Fruit fly (Drosophila melanogaster): ENCODE results near the gene BomT3.

Gene BomT3

DNA sequence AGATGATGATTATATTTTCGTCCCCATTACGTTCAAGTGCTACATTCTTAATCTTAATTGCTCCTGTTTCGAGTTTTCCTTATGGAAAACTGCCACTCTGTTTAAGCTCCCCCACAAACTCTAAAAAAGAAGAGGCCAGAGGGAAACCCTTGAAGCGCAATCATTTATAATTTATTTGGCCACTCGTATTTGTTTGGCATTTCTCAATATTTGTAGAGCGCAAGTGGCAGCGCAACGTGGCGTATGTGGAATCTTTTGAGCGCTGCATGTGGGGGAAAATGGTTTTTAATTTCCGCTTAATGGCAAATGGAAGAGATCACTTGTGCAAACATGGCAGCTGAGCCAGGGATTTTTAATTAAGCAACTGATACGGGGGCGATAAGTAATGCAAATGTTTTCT is 19.0 kb downstream of the BomT3 start:
- TF ChIP-seq esn (GFP tag; optimal IDR thresholded peaks at IDR 0.05) (peak; percentile 1), Ets21C (GFP tag; optimal IDR thresholded peaks at IDR 0.05) (no peak), spab (GFP tag; optimal IDR thresholded peaks at IDR 0.05) (no peak), CG11762 (GFP tag; optimal IDR thresholded peaks at IDR 0.05; ENCODE audit: insufficient read depth) (no peak), net (GFP tag; optimal IDR thresholded peaks at IDR 0.05) (no peak), CG6854 (GFP tag; optimal IDR thresholded peaks at IDR 0.05) (no peak), CG7368 (GFP tag; optimal IDR thresholded peaks at IDR 0.05) (no peak), svp (GFP tag) (peak; percentile 51), Hr39 (GFP tag; optimal IDR thresholded peaks at IDR 0.05) (no peak), fd85E (GFP tag; optimal IDR thresholded peaks at IDR 0.05) (no peak), fd59A (GFP tag; optimal IDR thresholded peaks at IDR 0.05) (no peak), CG32006 (GFP tag; optimal IDR thresholded peaks at IDR 0.05) (no peak), CG1621 (tag; optimal IDR thresholded peaks at IDR 0.05) (no peak), CG6276 (GFP tag; optimal IDR thresholded peaks at IDR 0.05) (no peak), fkh (GFP tag; optimal IDR thresholded peaks at IDR 0.05) (peak; percentile 16), Hr38 (GFP tag; optimal IDR thresholded peaks at IDR 0.05) (no peak), Sox15 (GFP tag; optimal IDR thresholded peaks at IDR 0.05) (no peak), eg (GFP tag; IDR thresholded peaks at IDR 0.05) (no peak), pdm3 (GFP tag; optimal IDR thresholded peaks at IDR 0.05) (no peak), CG6792 (GFP tag; optimal IDR thresholded peaks at IDR 0.05) (no peak), Eip93F (GFP tag; optimal IDR thresholded peaks at IDR 0.05) (no peak), dsx (GFP tag; optimal IDR thresholded peaks at IDR 0.05; ENCODE audit: poor library complexity, severe bottlenecking) (no peak), Blimp-1 (GFP tag; optimal IDR thresholded peaks at IDR 0.05) (no peak)

DNA sequence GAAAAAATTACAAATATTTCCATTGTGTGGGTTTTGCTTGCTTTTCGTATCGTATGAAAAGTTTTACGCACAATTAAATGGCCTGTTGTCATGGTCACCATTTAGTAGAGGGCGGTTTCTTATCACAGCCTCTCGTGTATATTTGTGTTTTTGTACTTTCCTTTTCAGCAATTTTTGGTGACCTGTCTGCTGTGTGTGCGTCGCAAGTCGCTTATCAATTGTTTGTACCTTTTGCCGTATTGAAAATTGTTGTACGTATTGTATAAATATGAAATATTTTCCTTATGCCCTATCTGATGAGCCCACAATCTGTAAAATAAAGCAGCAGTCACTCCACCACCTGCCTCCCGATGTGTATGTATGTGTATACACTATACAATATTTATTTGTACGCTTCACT is 19.8 kb downstream of the BomT3 start:
- TF ChIP-seq ss (GFP tag; optimal IDR thresholded peaks at IDR 0.05) = peak in 1 of 2 experiments; percentile 38
- peak; percentile 92 for TF ChIP-seq svp (GFP tag)
- peak; percentile 59 for TF ChIP-seq fkh (GFP tag; optimal IDR thresholded peaks at IDR 0.05)
- TF ChIP-seq topi (GFP tag; optimal IDR thresholded peaks at IDR 0.05) = no peak
- TF ChIP-seq Eip78C (GFP tag) = peak; percentile 47
- no peak for TF ChIP-seq CG3919 (GFP tag; optimal IDR thresholded peaks at IDR 0.05)
- no peak for TF ChIP-seq CG32006 (GFP tag; optimal IDR thresholded peaks at IDR 0.05)
- peak; percentile 35 for TF ChIP-seq CG9139 (GFP tag; optimal IDR thresholded peaks at IDR 0.05)
- TF ChIP-seq CG8632 (GFP tag; optimal IDR thresholded peaks at IDR 0.05) = peak; percentile 13
- TF ChIP-seq CG6163 (GFP tag; IDR thresholded peaks at IDR 0.05) = 0 out of 3 replicates have a peak, but pooled peaks have one; percentile 22

DNA sequence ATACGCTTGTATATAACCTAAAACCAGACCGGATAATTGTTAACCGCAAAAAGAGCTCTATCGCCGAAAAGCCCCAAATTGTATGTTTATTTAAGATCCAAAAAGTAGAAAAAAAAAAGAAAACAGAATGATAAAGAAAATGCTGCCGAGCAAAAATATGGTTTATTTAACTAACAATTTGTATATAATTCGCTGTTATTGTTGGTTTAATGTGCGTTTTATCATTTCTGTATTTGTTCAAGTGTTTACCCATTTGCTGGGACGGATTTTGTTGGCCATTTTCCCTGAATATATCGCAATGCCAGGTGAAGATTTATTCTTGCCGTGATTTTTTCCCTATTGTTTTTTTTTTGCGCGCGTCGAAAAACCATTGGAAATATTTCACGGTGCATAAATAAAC is 29.1 kb downstream of the BomT3 start:
- peak; percentile 3 for TF ChIP-seq Sox102F (GFP tag; optimal IDR thresholded peaks at IDR 0.05)
- no peak for TF ChIP-seq CG1621 (tag; optimal IDR thresholded peaks at IDR 0.05)
- TF ChIP-seq fkh (GFP tag; optimal IDR thresholded peaks at IDR 0.05) = peak; percentile 70

dm6 chr3R:22053740-22054139 is 32.5 kb downstream of the BomT3 start:
- peak; percentile 30 for TF ChIP-seq fkh (GFP tag; optimal IDR thresholded peaks at IDR 0.05)
- no peak for TF ChIP-seq fd59A (GFP tag; optimal IDR thresholded peaks at IDR 0.05)

- TF ChIP-seq fd85E (GFP tag; optimal IDR thresholded peaks at IDR 0.05) (no peak), CG8632 (GFP tag; optimal IDR thresholded peaks at IDR 0.05) (no peak), CG6163 (GFP tag; IDR thresholded peaks at IDR 0.05) (no peak)
Measured at dm6 chr3R:22053202-22053601, 33.0 kb downstream of the BomT3 start.

- TF ChIP-seq Eip78C (GFP tag) = no peak
- no peak for TF ChIP-seq OdsH (GFP tag; optimal IDR thresholded peaks at IDR 0.05)
- no peak for TF ChIP-seq net (GFP tag; optimal IDR thresholded peaks at IDR 0.05)
- no peak for TF ChIP-seq CG11902 (GFP tag; optimal IDR thresholded peaks at IDR 0.05)
- TF ChIP-seq dsx (GFP tag; optimal IDR thresholded peaks at IDR 0.05; ENCODE audit: poor library complexity, severe bottlenecking) = peak; percentile 17
- no peak for TF ChIP-seq CG3919 (GFP tag; optimal IDR thresholded peaks at IDR 0.05)
Measured at dm6 chr3R:22052235-22052634, 34.0 kb downstream of the BomT3 start.
